Fruit fly (Drosophila melanogaster) whole organism, embryonic: Measurements from ENCODE around the gene CG42237.

Experiments used
- CG11093 ChIP-seq: fragments of 200-800 bp; sonication (Bioruptor generic); IDR thresholded peaks from 3 replicates; pipeline ENCODE4 v1.3.6; 2022; ENCODE audit warnings: missing biosample characterization, missing genetic modification characterization
- Camta ChIP-seq: fragments of 200-800 bp; sonication (Bioruptor generic); optimal IDR thresholded peaks from 2 replicates; lab custom pipeline; 2016; ENCODE audit warnings: missing biosample characterization, missing genetic modification characterization
- pita ChIP-seq: fragments of 200-800 bp; sonication (Bioruptor generic); optimal IDR thresholded peaks from 2 replicates; lab custom pipeline; 2017; ENCODE audit warnings: missing biosample characterization, mild to moderate bottlenecking, missing genetic modification characterization
- slbo ChIP-seq: fragments of 200-800 bp; sonication (Bioruptor generic); IDR thresholded peaks from 2 replicates; pipeline ENCODE4 v1.3.6; 2022; ENCODE audit warnings: missing biosample characterization, missing genetic modification characterization

DNA sequence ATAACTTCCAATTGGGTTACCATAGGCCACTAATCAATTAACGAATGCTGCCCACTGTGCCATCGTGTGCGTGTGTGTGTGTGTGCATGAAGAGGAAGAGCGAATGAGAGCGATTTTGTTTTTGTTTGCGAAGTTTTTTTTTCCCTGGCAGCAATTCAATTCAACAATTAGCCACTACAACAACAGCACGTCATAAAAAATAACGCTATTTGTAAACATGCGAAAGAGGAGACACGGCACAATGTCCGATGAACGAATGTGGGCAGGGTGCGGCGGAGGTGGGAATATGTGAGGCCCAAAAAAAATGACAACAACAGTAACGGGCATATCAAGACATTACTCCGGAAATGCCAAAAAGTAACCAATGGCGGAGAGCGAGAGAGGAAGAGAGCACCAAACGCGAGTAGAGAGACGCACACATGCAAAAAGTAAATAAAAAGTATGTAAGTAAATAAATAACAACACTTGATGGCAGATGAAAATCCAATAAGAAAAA is 27.6 kb upstream of the CG42237 start:
- TF ChIP-seq CG11093 = no peak
- peak; percentile 47; the same call in 1 of the 2 replicates for TF ChIP-seq slbo (GFP tag; lab: Robert Waterston, UW)
- TF ChIP-seq pita (GFP tag; lab: Kevin White, UChicago) = no peak
- TF ChIP-seq Camta (GFP tag; lab: Kevin White, UChicago) = no peak
